Fruit fly (Drosophila melanogaster): ENCODE measurements around the gene roq.

dm6 chr3L:16333013-16333412 lies 45.4 kb downstream of the roq start, which contains the start of gene CG13056:
- TF ChIP-seq psq (optimal IDR thresholded peaks at IDR 0.05), result no peak
- TF ChIP-seq CG8478 (optimal IDR thresholded peaks at IDR 0.05), result no peak
- no peak for TF ChIP-seq usp (GFP tag; optimal IDR thresholded peaks at IDR 0.05)
- TF ChIP-seq pan (optimal IDR thresholded peaks at IDR 0.05), result no peak
- no peak for TF ChIP-seq EcR (GFP tag; optimal IDR thresholded peaks at IDR 0.05)
